Worm (Caenorhabditis elegans) whole organism, L3 larva: ENCODE measurements around the gene F29B9.1.
A peak's percentile ranks its signal among the peaks of the same experiment; 100 is the strongest.

Source experiments
- R02D3.7 ChIP-seq: fragments of 150-350 bp; optimal IDR thresholded peaks from 2 replicates; lab custom pipeline; 2014; ENCODE audit warnings: missing biosample characterization, missing genetic modification characterization
- aly-2 ChIP-seq: fragments of 150-350 bp; optimal IDR thresholded peaks from 2 replicates; lab custom pipeline; 2014; ENCODE audit warnings: missing biosample characterization, missing genetic modification characterization
- ama-1 ChIP-seq: fragments of 150-350 bp; optimal IDR thresholded peaks from 2 replicates; lab custom pipeline; 2018
- ceh-16 ChIP-seq: sonication (generic microtip); optimal IDR thresholded peaks from 2 replicates; lab custom pipeline; 2017; ENCODE audit warnings: missing biosample characterization, missing genetic modification characterization
- ceh-28 ChIP-seq: fragments of 150-350 bp; optimal IDR thresholded peaks from 2 replicates; lab custom pipeline; 2014; ENCODE audit warnings: missing biosample characterization, missing genetic modification reagents, missing genetic modification characterization
- ceh-82 ChIP-seq: fragments of 150-350 bp; optimal IDR thresholded peaks from 2 replicates; lab custom pipeline; 2014; ENCODE audit warnings: missing biosample characterization, missing genetic modification characterization
- ceh-9 ChIP-seq: sonication (generic microtip); optimal IDR thresholded peaks from 2 replicates; lab custom pipeline; 2018; ENCODE audit warnings: missing biosample characterization, missing genetic modification characterization
- daf-12 ChIP-seq: fragments of 150-350 bp; optimal IDR thresholded peaks from 2 replicates; lab custom pipeline; 2014; ENCODE audit warnings: missing biosample characterization, missing genetic modification reagents, missing genetic modification characterization
- egl-27 ChIP-seq: sonication (generic microtip); optimal IDR thresholded peaks from 4 replicates; lab custom pipeline; 2017; ENCODE audit warnings: missing biosample characterization, missing genetic modification reagents, missing genetic modification characterization
- egl-5 ChIP-seq: fragments of 150-350 bp; optimal IDR thresholded peaks from 2 replicates; lab custom pipeline; 2017; ENCODE audit warnings: missing biosample characterization, missing genetic modification reagents, missing genetic modification characterization, inconsistent platforms
- elt-1 ChIP-seq: fragments of 150-350 bp; optimal IDR thresholded peaks from 2 replicates; lab custom pipeline; 2014; ENCODE audit warnings: missing biosample characterization, missing genetic modification characterization
- elt-2 ChIP-seq: sonication (generic microtip); optimal IDR thresholded peaks from 2 replicates; lab custom pipeline; 2016; ENCODE audit warnings: missing genetic modification reagents, mild to moderate bottlenecking, missing genetic modification characterization, missing compliant biosample characterization
- elt-3 ChIP-seq, 3 experiments: fragments of 150-350 bp in 1 of 3; sonication (generic microtip) in 2 of 3; optimal IDR thresholded peaks; 2 replicates in 2 of 3; 4 replicates in 1 of 3; lab custom pipeline; 2014 to 2017; ENCODE audit warnings: missing biosample characterization in 3 of 3, missing genetic modification characterization in 3 of 3
- eor-1 ChIP-seq, 2 experiments: fragments of 150-350 bp; optimal IDR thresholded peaks; 2 replicates each; lab custom pipeline; 2014 to 2018; ENCODE audit warnings: missing biosample characterization in 2 of 2, missing genetic modification characterization in 2 of 2
- fkh-10 ChIP-seq: sonication (generic microtip); optimal IDR thresholded peaks from 2 replicates; lab custom pipeline; 2017; ENCODE audit warnings: missing biosample characterization, missing genetic modification reagents, missing genetic modification characterization
- fkh-2 ChIP-seq: fragments of 150-350 bp; optimal IDR thresholded peaks from 2 replicates; lab custom pipeline; 2014; ENCODE audit warnings: missing biosample characterization, missing genetic modification reagents, missing genetic modification characterization
- fos-1 ChIP-seq: fragments of 150-350 bp; optimal IDR thresholded peaks from 2 replicates; lab custom pipeline; 2014; ENCODE audit warnings: missing biosample characterization, missing genetic modification characterization
- hmg-11 ChIP-seq: sonication (generic microtip); optimal IDR thresholded peaks from 2 replicates; lab custom pipeline; 2016; ENCODE audit warnings: missing genetic modification characterization, missing compliant biosample characterization
- jun-1 ChIP-seq: fragments of 150-350 bp; optimal IDR thresholded peaks from 2 replicates; lab custom pipeline; 2014; ENCODE audit warnings: missing biosample characterization, missing genetic modification reagents, missing genetic modification characterization
- lsy-12 ChIP-seq: sonication (generic microtip); optimal IDR thresholded peaks from 2 replicates; lab custom pipeline; 2016; ENCODE audit warnings: mild to moderate bottlenecking, missing genetic modification characterization, missing compliant biosample characterization
- mml-1 ChIP-seq: fragments of 150-350 bp; sonication (generic microtip); optimal IDR thresholded peaks from 3 replicates; lab custom pipeline; 2014; ENCODE audit warnings: missing biosample characterization, missing genetic modification characterization
- nfya-1 ChIP-seq: sonication (generic microtip); optimal IDR thresholded peaks from 2 replicates; lab custom pipeline; 2017; ENCODE audit warnings: missing genetic modification characterization, mild to moderate bottlenecking, missing compliant biosample characterization, antibody characterized with exemption, moderate library complexity; ENCODE audit not compliant: insufficient read depth
- nhr-12 ChIP-seq: fragments of 150-350 bp; optimal IDR thresholded peaks from 2 replicates; lab custom pipeline; 2014; ENCODE audit warnings: missing biosample characterization, missing genetic modification characterization
- nhr-237 ChIP-seq: fragments of 150-350 bp; optimal IDR thresholded peaks from 2 replicates; lab custom pipeline; 2014; ENCODE audit warnings: missing biosample characterization, missing genetic modification characterization
- nhr-25 ChIP-seq: sonication (generic microtip); optimal IDR thresholded peaks from 2 replicates; lab custom pipeline; 2017; ENCODE audit warnings: missing biosample characterization, missing genetic modification characterization
- nhr-28 ChIP-seq: fragments of 150-350 bp; optimal IDR thresholded peaks from 2 replicates; lab custom pipeline; 2014; ENCODE audit warnings: missing biosample characterization, missing genetic modification characterization
- nhr-43 ChIP-seq: sonication (generic microtip); optimal IDR thresholded peaks from 2 replicates; lab custom pipeline; 2016; ENCODE audit warnings: mild to moderate bottlenecking, missing genetic modification characterization, missing compliant biosample characterization; ENCODE audit not compliant: poor library complexity, severe bottlenecking
- nhr-77 ChIP-seq: fragments of 150-350 bp; optimal IDR thresholded peaks from 2 replicates; lab custom pipeline; 2014; ENCODE audit warnings: missing biosample characterization, missing genetic modification characterization
- pha-4 ChIP-seq: fragments of 150-350 bp; optimal IDR thresholded peaks from 2 replicates; lab custom pipeline; 2014; ENCODE audit warnings: missing biosample characterization, missing genetic modification reagents, missing genetic modification characterization
- pqm-1 ChIP-seq: fragments of 150-350 bp; optimal IDR thresholded peaks from 2 replicates; lab custom pipeline; 2017; ENCODE audit warnings: missing biosample characterization, missing genetic modification characterization, inconsistent platforms
- sea-2 ChIP-seq: fragments of 150-350 bp; sonication (generic microtip); optimal IDR thresholded peaks from 4 replicates; lab custom pipeline; 2014; ENCODE audit warnings: missing biosample characterization, missing genetic modification reagents, missing genetic modification characterization
- snpc-4 ChIP-seq: fragments of 150-350 bp; optimal IDR thresholded peaks from 2 replicates; lab custom pipeline; 2014; ENCODE audit warnings: missing biosample characterization, missing genetic modification characterization
- unc-62 ChIP-seq: fragments of 150-350 bp; sonication (generic microtip); optimal IDR thresholded peaks from 4 replicates; lab custom pipeline; 2014; ENCODE audit warnings: missing biosample characterization, missing genetic modification reagents, missing genetic modification characterization
- zag-1 ChIP-seq: fragments of 150-350 bp; optimal IDR thresholded peaks from 2 replicates; lab custom pipeline; 2014; ENCODE audit warnings: missing biosample characterization, missing genetic modification characterization
- ztf-4 ChIP-seq: fragments of 150-350 bp; optimal IDR thresholded peaks from 2 replicates; lab custom pipeline; 2014; ENCODE audit warnings: missing biosample characterization, missing genetic modification characterization

Gene F29B9.1

DNA sequence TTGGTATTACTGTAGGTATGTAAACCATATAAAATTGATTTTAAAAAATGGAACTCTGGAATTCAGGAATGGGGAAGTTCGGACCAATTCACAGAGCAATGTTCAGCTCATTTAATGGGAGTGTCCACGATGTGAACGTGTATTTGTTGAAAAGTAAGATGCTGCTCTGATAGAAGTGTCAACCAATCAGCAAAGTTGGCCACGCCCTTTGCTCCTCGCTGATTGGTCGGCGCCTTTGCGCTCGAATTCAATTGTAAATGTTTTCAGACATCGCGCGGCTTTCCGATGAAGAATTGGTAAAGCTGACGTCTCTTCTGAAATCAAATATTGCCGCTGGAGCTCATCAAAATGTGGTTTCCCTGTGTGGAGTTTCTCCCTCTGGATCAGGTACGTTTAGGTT lies 18.0 kb downstream of the F29B9.1 start:
- TF ChIP-seq nfya-1 (peak; percentile 59), hmg-11 (tag; lab: Kevin White, UChicago) (no peak)

DNA sequence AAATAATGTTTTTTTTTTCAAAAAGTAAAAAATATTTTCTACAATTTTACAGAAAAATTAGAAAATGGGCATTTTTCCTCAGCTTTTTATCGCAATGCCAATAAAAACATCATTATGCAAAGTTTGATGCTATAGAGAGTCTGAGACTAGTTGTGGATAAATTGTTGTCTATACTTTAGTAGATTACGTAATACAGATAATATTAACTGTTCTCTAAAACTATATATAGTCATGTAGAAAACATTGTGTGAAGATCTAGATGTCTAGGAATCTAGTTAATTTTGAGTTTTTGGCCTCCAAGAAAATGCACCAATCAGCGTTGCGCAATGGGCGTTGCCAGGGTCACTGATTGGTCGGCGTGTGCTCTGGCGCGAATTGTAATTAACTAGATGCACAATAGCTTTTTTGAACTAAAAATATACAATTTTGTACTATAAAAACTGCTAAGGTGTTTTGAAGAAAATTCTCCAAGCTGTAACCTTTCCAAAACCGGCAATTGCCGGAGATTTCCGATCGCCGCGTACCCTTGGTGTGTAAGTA lies 21.2 kb downstream of the F29B9.1 start:
- TF ChIP-seq nhr-28 (tag; lab: Kevin White, UChicago) (no peak), nfya-1 (peak; percentile 83)

DNA sequence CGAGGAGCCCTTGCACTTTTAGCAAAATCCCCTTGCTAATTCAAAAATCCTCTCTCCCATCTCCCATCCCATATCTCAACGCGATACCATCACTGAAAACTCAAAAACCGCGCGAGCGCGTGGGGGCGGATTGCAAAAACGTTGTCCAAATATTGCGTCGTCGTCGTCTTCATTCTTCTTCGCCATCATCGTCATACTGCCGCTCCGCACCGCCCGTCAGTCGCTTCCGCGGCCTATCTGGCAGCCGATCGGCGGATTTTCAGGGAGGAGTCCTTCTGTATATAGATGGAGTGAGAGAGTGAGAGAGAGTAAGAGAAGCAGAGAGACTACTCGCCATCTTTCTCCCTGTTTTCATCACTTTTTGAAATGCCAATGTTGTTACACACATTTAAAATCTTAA lies 21.7 kb downstream of the F29B9.1 start:
- peak; percentile 18 for TF ChIP-seq elt-1 (tag; lab: Kevin White, UChicago)
- no peak for TF ChIP-seq unc-62
- peak; percentile 48 for TF ChIP-seq nhr-25 (tag; lab: Kevin White, UChicago)
- TF ChIP-seq fkh-10 (GFP tag; lab: Kevin White, UChicago) = no peak
- no peak for TF ChIP-seq pha-4 (tag; lab: Kevin White, UChicago)
- no peak for TF ChIP-seq daf-12 (tag; lab: Kevin White, UChicago)
- TF ChIP-seq jun-1 = no peak

DNA sequence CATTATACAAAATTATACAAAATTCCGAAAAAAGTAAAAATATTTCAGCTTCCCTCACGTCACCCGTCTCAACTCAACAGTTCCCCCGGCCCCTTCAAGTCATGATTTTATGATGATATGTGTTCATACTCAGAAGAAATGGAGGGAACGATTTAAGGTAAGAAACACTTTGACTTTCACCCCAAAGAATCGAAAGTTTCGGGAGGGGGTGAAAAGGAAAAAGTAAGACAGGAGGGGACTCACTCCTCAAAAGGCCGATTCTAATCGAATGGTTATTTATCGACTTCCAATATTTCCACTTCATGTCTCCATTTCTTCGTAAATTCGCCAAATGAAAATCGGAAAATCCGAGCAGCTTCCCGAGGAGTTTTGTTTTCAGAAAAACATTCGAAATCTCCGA lies 23.0 kb downstream of the F29B9.1 start, which contains the start of gene bus-4:
TSS of gene bus-4 (plus strand) at position 49 of the 400 bp plus-strand sequence.
- TF ChIP-seq sea-2 (GFP tag; lab: Kevin White, UChicago) (no peak), pqm-1 (no peak), ceh-28 (tag; lab: Kevin White, UChicago) (no peak), hmg-11 (tag; lab: Kevin White, UChicago) (no peak)

DNA sequence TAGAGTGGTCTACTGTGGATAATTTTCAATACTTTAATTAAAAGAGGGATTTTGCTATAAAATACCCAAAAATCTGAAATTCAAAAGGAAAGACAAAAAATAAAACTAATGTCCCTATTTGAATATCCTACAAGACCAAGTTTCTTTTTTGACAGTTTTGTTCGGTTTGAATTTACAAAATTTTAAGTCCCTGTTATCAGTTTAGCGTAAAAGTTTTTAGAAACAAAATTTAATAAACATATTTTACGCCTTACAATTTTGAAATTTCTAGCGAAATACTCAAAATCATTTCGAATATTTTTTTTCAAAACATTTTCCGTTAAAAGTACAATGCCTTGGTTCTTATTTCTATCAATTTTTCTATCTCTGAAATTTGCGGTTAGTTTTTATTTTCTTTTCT lies 27.3 kb downstream of the F29B9.1 start, which contains the start of gene spe-51:
TSS of gene spe-51 (plus strand) at position 301 of the 400 bp plus-strand sequence.
- no peak for TF ChIP-seq nhr-12 (tag; lab: Kevin White, UChicago)
- no peak for TF ChIP-seq elt-2 (tag; lab: Kevin White, UChicago)
- TF ChIP-seq R02D3.7 (tag; lab: Kevin White, UChicago) = no peak
- no peak for TF ChIP-seq fkh-2 (tag; lab: Kevin White, UChicago)
- TF ChIP-seq ceh-9 = no peak
- no peak for TF ChIP-seq ceh-28 (tag; lab: Kevin White, UChicago)
- no peak for TF ChIP-seq fos-1
- TF ChIP-seq ceh-82 = no peak
- TF ChIP-seq snpc-4 (tag; lab: Kevin White, UChicago) = no peak
- TF ChIP-seq egl-27 = no peak
- no peak for TF ChIP-seq nhr-237 (tag; lab: Kevin White, UChicago)
- TF ChIP-seq ceh-16 (tag; lab: Kevin White, UChicago) = no peak
- no peak for TF ChIP-seq ztf-4 (tag; lab: Kevin White, UChicago)
- no peak for TF ChIP-seq nfya-1
- TF ChIP-seq mml-1 (tag; lab: Kevin White, UChicago) = no peak
- no peak for TF ChIP-seq elt-3 (tag; optimal IDR thresholded peaks at IDR 0.05; lab: Kevin White, UChicago)
- no peak for TF ChIP-seq unc-62
- TF ChIP-seq egl-5 (tag; lab: Kevin White, UChicago) = no peak
- TF ChIP-seq nhr-77 (tag; lab: Kevin White, UChicago) = no peak
- TF ChIP-seq aly-2 (tag; lab: Kevin White, UChicago) = no peak

DNA sequence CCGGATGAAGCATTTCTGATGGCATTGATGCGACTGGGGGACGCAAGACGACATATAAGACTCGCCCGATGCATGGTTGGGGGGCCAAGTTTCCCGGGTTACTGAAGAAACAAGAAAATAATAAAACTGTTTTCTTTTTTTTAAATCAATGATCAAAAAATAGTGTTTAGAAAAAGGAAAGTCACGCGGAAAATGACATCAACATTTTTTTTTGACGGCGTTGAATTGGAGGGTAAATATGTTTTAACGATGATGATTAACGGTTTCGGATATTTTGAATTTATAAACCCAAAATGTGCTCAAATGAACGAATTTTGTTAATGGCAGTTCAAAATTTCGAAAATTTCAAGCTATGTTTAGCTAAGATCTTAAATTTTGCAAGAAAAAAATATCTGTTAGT lies 38.7 kb downstream of the F29B9.1 start, which contains the start of gene ogdh-1:
TSS of gene ogdh-1 (minus strand) at position 101 of the 400 bp plus-strand sequence.
- TF ChIP-seq nhr-237 (tag; lab: Kevin White, UChicago) (no peak), elt-2 (tag; lab: Kevin White, UChicago) (no peak), zag-1 (tag; lab: Kevin White, UChicago) (no peak), nhr-43 (no peak), pha-4 (tag; lab: Kevin White, UChicago) (no peak), eor-1 (tag; optimal IDR thresholded peaks at IDR 0.05; lab: Kevin White, UChicago) (no peak), ceh-28 (tag; lab: Kevin White, UChicago) (no peak), ama-1 (lab: Kevin White, UChicago) (no peak), fos-1 (no peak), nfya-1 (no peak), lsy-12 (tag; lab: Kevin White, UChicago) (no peak)
- TF ChIP-seq, all 47 proteins: peak for 0
